Fruit fly (Drosophila melanogaster): ENCODE data around the gene Bet5.

Bet5 gene

DNA sequence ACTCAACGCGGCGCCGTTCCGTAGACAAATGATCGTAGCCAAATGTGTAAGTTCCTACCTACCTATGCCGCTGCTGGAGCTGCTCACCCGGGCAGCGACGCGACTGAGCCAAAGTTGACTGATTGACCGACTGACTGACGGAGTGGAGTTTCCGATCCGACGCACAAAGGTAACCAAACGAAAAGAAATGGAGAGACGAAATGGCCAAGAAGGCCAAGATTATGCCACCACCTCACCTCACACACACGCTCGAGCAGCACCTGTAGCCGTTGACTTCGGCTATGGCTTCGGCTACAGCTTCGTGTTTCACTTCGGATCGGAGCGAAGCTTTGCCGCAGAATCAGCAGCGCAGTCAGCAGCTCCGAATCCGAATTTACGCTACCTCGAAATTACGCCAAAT, 11.0 kb downstream of the Bet5 start, which contains the start of gene CG9747:
Gene CG9747 (minus strand): TSS at position 206 of the 400 bp plus-strand sequence.
- TF ChIP-seq brk (GFP tag; optimal IDR thresholded peaks at IDR 0.05) (no peak), rgr (GFP tag; optimal IDR thresholded peaks at IDR 0.05) (no peak), tai (GFP tag; optimal IDR thresholded peaks at IDR 0.05) (no peak), Abd-B (GFP tag; optimal IDR thresholded peaks at IDR 0.05) (no peak), CG9705 (GFP tag; optimal IDR thresholded peaks at IDR 0.05) (no peak), OdsH (GFP tag; optimal IDR thresholded peaks at IDR 0.05) (no peak)

DNA sequence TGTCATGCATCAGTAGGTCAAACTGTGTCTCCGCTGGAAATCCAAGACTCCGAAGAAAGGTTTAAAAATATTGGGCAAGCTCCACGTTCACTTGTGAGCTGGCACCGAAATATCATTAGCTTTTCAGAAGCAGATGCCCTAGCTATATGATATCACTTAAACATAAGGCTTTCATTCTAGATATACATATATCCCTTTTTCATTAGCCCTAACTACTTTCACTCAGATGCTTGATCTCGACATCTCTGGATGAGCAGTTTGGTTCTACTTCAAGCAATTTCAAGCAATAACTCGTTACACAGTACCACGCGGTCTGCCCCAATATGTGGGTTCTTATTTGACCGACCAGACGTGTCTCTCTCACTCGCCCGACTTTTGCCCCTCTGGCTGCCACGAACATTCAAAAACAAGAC, 11.4 kb downstream of the Bet5 start:
- TF ChIP-seq Myc (optimal IDR thresholded peaks at IDR 0.05) (no peak), Dfd (GFP tag; optimal IDR thresholded peaks at IDR 0.05) (no peak), h (GFP tag; optimal IDR thresholded peaks at IDR 0.05) (peak; percentile 82), fru (GFP tag; optimal IDR thresholded peaks at IDR 0.05) (peak; percentile 74), OdsH (GFP tag; optimal IDR thresholded peaks at IDR 0.05) (peak; percentile 74), rgr (GFP tag; optimal IDR thresholded peaks at IDR 0.05) (peak; percentile 66), Rel (GFP tag; optimal IDR thresholded peaks at IDR 0.05) (no peak), Rel (tag; optimal IDR thresholded peaks at IDR 0.05) (no peak), HLH106 (tag; optimal IDR thresholded peaks at IDR 0.05) (peak; percentile 50), sv (GFP tag; optimal IDR thresholded peaks at IDR 0.05) (peak; percentile 10), N (GFP tag; optimal IDR thresholded peaks at IDR 0.05) (no peak), foxo (GFP tag; optimal IDR thresholded peaks at IDR 0.05) (peak in 1 of 2 experiments; percentile 82), CG9705 (GFP tag; optimal IDR thresholded peaks at IDR 0.05) (no peak), br (GFP tag; optimal IDR thresholded peaks at IDR 0.05) (peak; percentile 47), CrebA (GFP tag; optimal IDR thresholded peaks at IDR 0.05; ENCODE audit: borderline replicate concordance) (no peak), dl (GFP tag; optimal IDR thresholded peaks at IDR 0.05; ENCODE audit: insufficient read depth in 1 of 2, partially characterized antibody in 2 of 2) (no peak), Mio (GFP tag; optimal IDR thresholded peaks at IDR 0.05) (no peak), pan (optimal IDR thresholded peaks at IDR 0.05) (peak; percentile 52), Abd-B (GFP tag; optimal IDR thresholded peaks at IDR 0.05) (no peak), ey (GFP tag; optimal IDR thresholded peaks at IDR 0.05) (peak; percentile 72), CG32264 (GFP tag; optimal IDR thresholded peaks at IDR 0.05) (no peak), Dif (GFP tag; optimal IDR thresholded peaks at IDR 0.05; ENCODE audit: partially characterized antibody) (no peak), brk (GFP tag; optimal IDR thresholded peaks at IDR 0.05) (no peak), Sp1 (GFP tag; optimal IDR thresholded peaks at IDR 0.05) (peak; percentile 64), woc (GFP tag; optimal IDR thresholded peaks at IDR 0.05) (peak; percentile 92), psq (GFP tag; optimal IDR thresholded peaks at IDR 0.05) (peak; percentile 57), Hr83 (GFP tag; optimal IDR thresholded peaks at IDR 0.05; ENCODE audit: poor library complexity, severe bottlenecking) (no peak), dmrt93B (GFP tag; optimal IDR thresholded peaks at IDR 0.05) (peak; percentile 21)

DNA sequence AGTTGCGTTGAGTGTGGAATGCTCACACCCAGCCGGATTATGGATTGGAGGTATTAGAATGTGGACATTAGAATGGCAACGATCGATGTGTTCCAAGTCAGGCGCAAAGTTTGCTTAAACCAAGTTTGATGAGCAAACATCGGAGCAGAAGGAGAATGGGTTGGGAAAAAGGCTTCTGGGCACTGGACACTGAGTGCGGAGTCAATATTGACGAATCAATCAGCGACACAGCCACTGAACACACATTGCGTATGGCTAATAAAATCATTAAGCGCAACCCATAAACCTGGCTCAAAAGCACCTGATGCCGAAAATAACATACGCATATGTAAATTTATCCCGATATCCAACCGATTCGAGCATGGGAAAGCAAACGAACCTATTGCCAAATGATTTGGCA, 13.8 kb downstream of the Bet5 start:
- TF ChIP-seq CrebA (GFP tag; optimal IDR thresholded peaks at IDR 0.05; ENCODE audit: borderline replicate concordance): no peak
- TF ChIP-seq Hnf4 (GFP tag; optimal IDR thresholded peaks at IDR 0.05): no peak
- TF ChIP-seq sage (GFP tag; optimal IDR thresholded peaks at IDR 0.05): no peak

DNA sequence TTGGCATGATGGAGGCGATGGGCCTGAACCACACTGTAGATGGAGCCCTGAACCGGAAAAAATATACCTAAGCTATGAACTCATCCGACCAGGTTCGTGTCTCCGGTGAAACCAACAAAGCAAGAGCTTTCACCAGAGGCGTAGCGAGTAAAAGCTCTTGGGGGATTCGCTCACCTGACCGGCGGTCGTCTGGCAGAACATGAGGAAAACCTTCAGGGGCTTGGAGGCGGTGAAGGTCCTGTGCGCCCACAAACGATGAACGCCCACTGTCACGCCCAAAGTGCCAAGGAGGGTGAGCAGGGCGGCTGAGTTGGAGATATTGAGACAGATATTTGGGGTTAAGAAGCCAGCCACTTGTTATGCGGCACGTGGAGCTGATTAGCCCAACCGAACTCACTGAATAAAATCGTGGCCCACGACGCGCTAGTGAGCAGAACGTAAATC, 15.6 kb downstream of the Bet5 start:
- TF ChIP-seq Myc (optimal IDR thresholded peaks at IDR 0.05) (peak; percentile 55), HLH106 (tag; optimal IDR thresholded peaks at IDR 0.05) (peak; percentile 50), OdsH (GFP tag; optimal IDR thresholded peaks at IDR 0.05) (peak; percentile 14), Sp1 (GFP tag; optimal IDR thresholded peaks at IDR 0.05) (peak; percentile 16), rgr (GFP tag; optimal IDR thresholded peaks at IDR 0.05) (peak; percentile 8), h (GFP tag; optimal IDR thresholded peaks at IDR 0.05) (peak; percentile 51), br (GFP tag; optimal IDR thresholded peaks at IDR 0.05) (peak; percentile 9), N (GFP tag; optimal IDR thresholded peaks at IDR 0.05) (no peak), foxo (GFP tag; optimal IDR thresholded peaks at IDR 0.05) (peak in 1 of 2 experiments; percentile 61), dmrt93B (GFP tag; optimal IDR thresholded peaks at IDR 0.05) (no peak), tai (GFP tag; optimal IDR thresholded peaks at IDR 0.05) (no peak), ey (GFP tag; optimal IDR thresholded peaks at IDR 0.05) (peak; percentile 26)

DNA sequence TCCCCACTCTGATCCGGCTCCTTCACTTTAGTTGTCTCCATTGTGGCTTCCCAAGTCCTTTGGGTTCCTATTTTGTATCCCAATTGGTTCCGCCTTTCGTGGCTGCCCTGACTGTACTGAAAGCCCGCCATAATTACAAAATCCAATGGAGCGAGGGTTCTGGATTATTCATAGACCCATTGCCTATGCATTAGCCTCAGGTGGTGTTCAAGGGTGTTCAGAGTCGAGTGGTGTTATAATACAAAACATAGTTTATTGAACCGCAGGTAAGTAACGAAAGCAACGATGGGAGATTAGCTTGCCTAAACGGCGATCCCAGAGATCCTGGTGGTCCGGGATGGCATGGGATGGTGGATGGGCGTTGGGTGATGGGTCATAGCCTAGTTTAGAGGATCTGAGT, 16.1 kb downstream of the Bet5 start, which contains the start of gene CG15531:
Gene CG15531 (minus strand): TSS at position 101 of the 400 bp plus-strand sequence.
- TF ChIP-seq Hr78 (GFP tag; optimal IDR thresholded peaks at IDR 0.05): no peak
- no peak for TF ChIP-seq h (GFP tag; optimal IDR thresholded peaks at IDR 0.05)
- TF ChIP-seq dmrt93B (GFP tag; optimal IDR thresholded peaks at IDR 0.05): no peak
- TF ChIP-seq CG32264 (GFP tag; optimal IDR thresholded peaks at IDR 0.05): no peak
- TF ChIP-seq Hnf4 (GFP tag; optimal IDR thresholded peaks at IDR 0.05): no peak
- TF ChIP-seq Dfd (GFP tag; optimal IDR thresholded peaks at IDR 0.05): no peak
- no peak for TF ChIP-seq sage (GFP tag; optimal IDR thresholded peaks at IDR 0.05)
- no peak for TF ChIP-seq rgr (GFP tag; optimal IDR thresholded peaks at IDR 0.05)

Data from whole organism, wandering third instar larva.